Fruit fly (Drosophila melanogaster) whole organism, embryonic: Measurements from ENCODE around the gene CG4820.

Experiments used
- CG10565 ChIP-seq: fragments of 200-800 bp; sonication (Bioruptor generic); optimal IDR thresholded peaks from 3 replicates; lab custom pipeline; 2016; ENCODE audit warnings: missing biosample characterization, mild to moderate bottlenecking, missing genetic modification characterization
- CG11723 ChIP-seq: fragments of 200-800 bp; sonication (Bioruptor generic); optimal IDR thresholded peaks from 2 replicates; lab custom pipeline; 2017; ENCODE audit warnings: missing biosample characterization, mild to moderate bottlenecking, missing genetic modification characterization
- CG18599 ChIP-seq: fragments of 200-800 bp; sonication (Bioruptor generic); optimal IDR thresholded peaks from 3 replicates; lab custom pipeline; 2017; ENCODE audit warnings: missing biosample characterization, missing genetic modification characterization, mild to moderate bottlenecking, moderate library complexity, missing genetic modification reagents
- Fer3 ChIP-seq: fragments of 200-800 bp; sonication (Bioruptor generic); optimal IDR thresholded peaks from 2 replicates; lab custom pipeline; 2018; ENCODE audit warnings: missing biosample characterization, mild to moderate bottlenecking, missing genetic modification characterization, moderate library complexity
- GATAe ChIP-seq: fragments of 200-800 bp; sonication (Bioruptor generic); conservative IDR thresholded peaks from 2 replicates; pipeline ENCODE4 v1.3.6; 2022; ENCODE audit warnings: missing biosample characterization, missing genetic modification characterization
- HLH3B ChIP-seq: fragments of 200-800 bp; sonication (Bioruptor generic); IDR thresholded peaks from 2 replicates; pipeline ENCODE4 v1.3.6; 2022; ENCODE audit warnings: missing biosample characterization, missing genetic modification characterization
- Trl ChIP-seq, 3 experiments: fragments of >200 bp in 2 of 3; fragments of 200-800 bp in 1 of 3; sonication (Bioruptor generic) in 1 of 3; optimal IDR thresholded peaks; 2 replicates in 1 of 3; 3 replicates in 2 of 3; lab custom pipeline; 2016 to 2017; ENCODE audit warnings: missing biosample characterization in 1 of 3, missing genetic modification characterization in 1 of 3
- inv ChIP-seq: fragments of 200-800 bp; sonication (Bioruptor generic); IDR thresholded peaks from 2 replicates; pipeline ENCODE4 v1.3.6; 2022; ENCODE audit warnings: missing biosample characterization, missing genetic modification characterization; ENCODE audit not compliant: partially characterized antibody
- ken ChIP-seq: fragments of 200-800 bp; sonication (Bioruptor generic); IDR thresholded peaks from 3 replicates; pipeline ENCODE4 v1.3.6; 2022; ENCODE audit warnings: missing biosample characterization, missing genetic modification characterization
- lab ChIP-seq: fragments of 200-800 bp; sonication (Bioruptor generic); optimal IDR thresholded peaks from 3 replicates; lab custom pipeline; 2017; ENCODE audit warnings: missing biosample characterization, missing genetic modification characterization, mild to moderate bottlenecking, moderate library complexity, missing genetic modification reagents
- slou ChIP-seq: fragments of 200-800 bp; sonication (Bioruptor generic); optimal IDR thresholded peaks from 3 replicates; lab custom pipeline; 2016; ENCODE audit warnings: missing biosample characterization, missing genetic modification characterization
- vvl ChIP-seq: fragments of 200-800 bp; sonication (Bioruptor generic); IDR thresholded peaks from 2 replicates; pipeline ENCODE4 v1.3.6; 2022; ENCODE audit warnings: missing biosample characterization, missing genetic modification characterization

- peak; percentile 98 for TF ChIP-seq slou
- TF ChIP-seq Trl (optimal IDR thresholded peaks at IDR 0.05; lab: Kevin White, UChicago) = peak; percentile 71 to 81
- TF ChIP-seq Trl (GFP tag; optimal IDR thresholded peaks at IDR 0.05; lab: Kevin White, UChicago) = peak; percentile 81
- peak; percentile 98 for TF ChIP-seq GATAe (GFP tag; lab: Robert Waterston, UW)
- peak; percentile 96 for TF ChIP-seq CG11723 (GFP tag; lab: Kevin White, UChicago)
- TF ChIP-seq CG18599 (GFP tag; lab: Kevin White, UChicago) = peak; percentile 99
- peak; percentile 77 for TF ChIP-seq CG10565 (GFP tag; lab: Kevin White, UChicago)
- TF ChIP-seq lab = peak; percentile 99
- TF ChIP-seq Fer3 (tag; lab: Kevin White, UChicago) = peak; percentile 98
- TF ChIP-seq vvl (GFP tag; lab: Robert Waterston, UW) = peak; percentile 98
- no peak for TF ChIP-seq inv
- TF ChIP-seq HLH3B = peak; percentile 98
- TF ChIP-seq ken (GFP tag; lab: Robert Waterston, UW) = peak; percentile 96
These were observed 19.5 kb upstream of the CG4820 start for dm6 chr3R:11196648-11197388.
